Worm (Caenorhabditis elegans): Measurements from ENCODE around the gene W08E12.2.

Gene W08E12.2

ce11 chrIV:3294553-3295185 lies 11.0 kb upstream of the W08E12.2 start, which contains the start of gene W08E12.7 (continued):
- peak; percentile 67; the same call in 1 of the 2 replicates for TF ChIP-seq ztf-6 (GFP tag; IDR thresholded peaks at IDR 0.05)
- TF ChIP-seq D2030.7 (GFP tag; IDR thresholded peaks at IDR 0.05): peak; percentile 94
- TF ChIP-seq Y79H2A.3 (GFP tag; conservative IDR thresholded peaks at IDR 0.05): peak; percentile 57; the same call in 1 of the 2 replicates
- TF ChIP-seq nhr-90 (tag; optimal IDR thresholded peaks at IDR 0.05): peak; percentile 52
- no peak for TF ChIP-seq fkh-3 (tag; optimal IDR thresholded peaks at IDR 0.05)
- peak; percentile 2 for TF ChIP-seq ztf-26 (tag; optimal IDR thresholded peaks at IDR 0.05)
- TF ChIP-seq B0336.3 (GFP tag; IDR thresholded peaks at IDR 0.05): peak; percentile 90
- TF ChIP-seq him-1 (tag; optimal IDR thresholded peaks at IDR 0.05): peak; percentile 30
- TF ChIP-seq K11D2.4 (GFP tag; IDR thresholded peaks at IDR 0.05): peak; percentile 83
- no peak for TF ChIP-seq bed-1 (GFP tag; IDR thresholded peaks at IDR 0.05)
- peak; percentile 94 for TF ChIP-seq efl-1 (GFP tag; optimal IDR thresholded peaks at IDR 0.05)
- TF ChIP-seq snpc-3.4 (tag; optimal IDR thresholded peaks at IDR 0.05): peak; percentile 91
- TF ChIP-seq F22D6.2 (tag; optimal IDR thresholded peaks at IDR 0.05): peak; percentile 55
- no peak for TF ChIP-seq ztf-3 (GFP tag; optimal IDR thresholded peaks at IDR 0.05)
- no peak for TF ChIP-seq repo-1 (tag; optimal IDR thresholded peaks at IDR 0.05)
- TF ChIP-seq ztf-28 (GFP tag; IDR thresholded peaks at IDR 0.05): peak; percentile 85
- TF ChIP-seq Y56A3A.18 (GFP tag; IDR thresholded peaks at IDR 0.05): no peak
- peak; percentile 74 for TF ChIP-seq nfyb-1 (GFP tag; IDR thresholded peaks at IDR 0.05)
- no peak for TF ChIP-seq cebp-2 (GFP tag; IDR thresholded peaks at IDR 0.05)
- peak; percentile 92 for TF ChIP-seq lsl-1 (GFP tag; optimal IDR thresholded peaks at IDR 0.05)
- TF ChIP-seq mes-4 (tag; optimal IDR thresholded peaks at IDR 0.05): no peak
- TF ChIP-seq egl-44 (GFP tag; IDR thresholded peaks at IDR 0.05): no peak
- peak; percentile 89 for TF ChIP-seq rcor-1 (GFP tag; IDR thresholded peaks at IDR 0.05)
- peak; percentile 98 for TF ChIP-seq mcd-1 (GFP tag; IDR thresholded peaks at IDR 0.05)
- TF ChIP-seq pbrm-1 (GFP tag; IDR thresholded peaks at IDR 0.05): peak; percentile 91
- TF ChIP-seq F37B4.10 (GFP tag; IDR thresholded peaks at IDR 0.05): no peak
- peak; percentile 32 to 36 for TF ChIP-seq rec-8 (tag; optimal IDR thresholded peaks at IDR 0.05)
- peak; percentile 91 for TF ChIP-seq nhr-80 (tag; optimal IDR thresholded peaks at IDR 0.05)
- peak; percentile 45 for TF ChIP-seq die-1 (tag; optimal IDR thresholded peaks at IDR 0.05)
- TF ChIP-seq snpc-1.3 (tag; optimal IDR thresholded peaks at IDR 0.05; ENCODE audit: insufficient read depth): peak; percentile 92
- peak; percentile 89 for TF ChIP-seq athp-1 (tag; optimal IDR thresholded peaks at IDR 0.05)
- no peak for TF ChIP-seq F10E7.11 (tag; optimal IDR thresholded peaks at IDR 0.05)
- no peak for TF ChIP-seq unc-62 (GFP tag; optimal IDR thresholded peaks at IDR 0.05)
- peak; percentile 36 to 93 (median 36) for TF ChIP-seq lin-35 (GFP tag; optimal IDR thresholded peaks at IDR 0.05)
- peak; percentile 82 for TF ChIP-seq K12H6.12 (tag; optimal IDR thresholded peaks at IDR 0.05)
- peak; percentile 96 for TF ChIP-seq lin-54 (GFP tag; optimal IDR thresholded peaks at IDR 0.05)
- peak; percentile 99 for TF ChIP-seq attf-5 (GFP tag; optimal IDR thresholded peaks at IDR 0.05)
- TF ChIP-seq ztf-22 (GFP tag; optimal IDR thresholded peaks at IDR 0.05): no peak
- TF ChIP-seq zfh-2 (GFP tag; conservative IDR thresholded peaks at IDR 0.05): no peak
- TF ChIP-seq ztf-18 (tag; optimal IDR thresholded peaks at IDR 0.05): peak; percentile 82
- TF ChIP-seq ceh-91 (GFP tag; IDR thresholded peaks at IDR 0.05): peak; percentile 95
- TF ChIP-seq hmg-1.2 (GFP tag; IDR thresholded peaks at IDR 0.05): peak; percentile 86
- peak; percentile 72 for TF ChIP-seq snpc-1.1 (tag; optimal IDR thresholded peaks at IDR 0.05; ENCODE audit: insufficient read depth)
- no peak for TF ChIP-seq F57A8.1 (GFP tag; optimal IDR thresholded peaks at IDR 0.05)
- TF ChIP-seq ceh-27 (GFP tag; optimal IDR thresholded peaks at IDR 0.05): peak; percentile 89
- TF ChIP-seq F57C9.4 (tag; optimal IDR thresholded peaks at IDR 0.05): no peak
- peak; percentile 94 for TF ChIP-seq madf-6 (GFP tag; IDR thresholded peaks at IDR 0.05)

All from whole organism, young adult.